Worm (Caenorhabditis elegans): ENCODE data around the gene T08A11.1.

DNA sequence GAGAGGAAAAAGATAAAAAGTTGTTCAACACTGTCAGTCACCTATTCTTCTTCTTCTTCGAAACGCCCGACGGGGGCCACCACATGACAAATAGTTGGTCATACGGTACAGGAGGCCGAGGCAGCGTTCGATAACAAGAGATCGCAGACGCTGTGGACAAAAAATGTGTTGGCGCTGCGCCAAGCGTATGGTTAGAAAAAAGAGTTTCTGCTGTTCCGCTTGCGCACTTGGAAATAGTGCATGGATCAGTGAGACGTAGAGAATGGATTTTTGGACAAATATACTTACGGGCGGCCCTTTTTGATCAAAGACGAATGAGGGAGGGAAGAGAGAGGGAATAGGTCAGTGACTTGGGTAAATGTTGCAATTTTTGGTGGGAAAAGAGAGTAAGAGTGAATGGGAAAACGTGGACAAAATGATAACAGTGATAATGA, 21.8 kb upstream of the T08A11.1 start:
- TF ChIP-seq him-1 (tag; optimal IDR thresholded peaks at IDR 0.05) (no peak), dao-5 (tag; optimal IDR thresholded peaks at IDR 0.05) (no peak), W03F9.2 (tag; optimal IDR thresholded peaks at IDR 0.05) (peak; percentile 50)

All from whole organism, L4/young adult.